Fruit fly (Drosophila melanogaster) whole organism, embryonic: ENCODE results near the gene IntS4.

Experiments used
- Aef1 ChIP-seq: fragments of 200-800 bp; sonication (Bioruptor generic); IDR thresholded peaks from 3 replicates; pipeline ENCODE4 v1.3.6; 2022; ENCODE audit warnings: missing biosample characterization, missing genetic modification characterization
- Asciz ChIP-seq: fragments of 200-800 bp; sonication (Bioruptor generic); optimal IDR thresholded peaks from 2 replicates; lab custom pipeline; 2017; ENCODE audit warnings: missing biosample characterization, mild to moderate bottlenecking, missing genetic modification characterization, missing genetic modification reagents
- CG10147 ChIP-seq: fragments of 200-800 bp; sonication (Bioruptor generic); optimal IDR thresholded peaks from 2 replicates; lab custom pipeline; 2019; ENCODE audit warnings: missing biosample characterization, mild to moderate bottlenecking, missing genetic modification characterization, moderate library complexity
- CG10267 ChIP-seq: fragments of 200-800 bp; sonication (Bioruptor generic); optimal IDR thresholded peaks from 2 replicates; lab custom pipeline; 2018; ENCODE audit warnings: missing biosample characterization, mild to moderate bottlenecking, missing genetic modification characterization, moderate library complexity
- CG12155 ChIP-seq: fragments of 200-800 bp; sonication (Bioruptor generic); optimal IDR thresholded peaks from 3 replicates; lab custom pipeline; 2016; ENCODE audit warnings: missing biosample characterization, missing genetic modification characterization
- CG12299 ChIP-seq: fragments of 200-800 bp; sonication (Bioruptor generic); optimal IDR thresholded peaks from 2 replicates; lab custom pipeline; 2018; ENCODE audit warnings: missing biosample characterization, mild to moderate bottlenecking, missing genetic modification characterization
- CG13123 ChIP-seq: fragments of 200-800 bp; sonication (Bioruptor generic); optimal IDR thresholded peaks from 2 replicates; lab custom pipeline; 2016; ENCODE audit warnings: missing biosample characterization, missing genetic modification characterization
- CG14860 ChIP-seq: fragments of 200-800 bp; sonication (Bioruptor generic); IDR thresholded peaks from 3 replicates; pipeline ENCODE4 v1.3.6; 2022; ENCODE audit warnings: missing biosample characterization, missing genetic modification characterization; ENCODE audit not compliant: partially characterized antibody
- CG1529 ChIP-seq: fragments of 200-800 bp; sonication (Bioruptor generic); optimal IDR thresholded peaks from 3 replicates; lab custom pipeline; 2018; ENCODE audit warnings: missing biosample characterization, missing genetic modification characterization
- CG15601 ChIP-seq: fragments of 200-800 bp; sonication (Bioruptor generic); optimal IDR thresholded peaks from 3 replicates; lab custom pipeline; 2019; ENCODE audit warnings: missing biosample characterization, mild to moderate bottlenecking, missing genetic modification characterization, moderate library complexity
- CG17186 ChIP-seq: fragments of 200-800 bp; sonication (Bioruptor generic); optimal IDR thresholded peaks from 3 replicates; lab custom pipeline; 2017; ENCODE audit warnings: missing biosample characterization, missing genetic modification reagents, missing genetic modification characterization
- CG30020 ChIP-seq: fragments of 200-800 bp; optimal IDR thresholded peaks from 2 replicates; lab custom pipeline; 2019; ENCODE audit warnings: missing biosample characterization, mild to moderate bottlenecking, missing genetic modification characterization, moderate library complexity
- CG31224 ChIP-seq: fragments of 200-800 bp; sonication (Bioruptor generic); IDR thresholded peaks from 2 replicates; pipeline ENCODE4 v1.3.6; 2022; ENCODE audit warnings: missing biosample characterization, missing genetic modification characterization
- CG6765 ChIP-seq: fragments of 200-800 bp; sonication (Bioruptor generic); optimal IDR thresholded peaks from 3 replicates; lab custom pipeline; 2017; ENCODE audit warnings: missing biosample characterization, mild to moderate bottlenecking, missing genetic modification characterization
- CG7357 ChIP-seq: fragments of 200-800 bp; sonication (Bioruptor generic); IDR thresholded peaks from 3 replicates; pipeline ENCODE4 v1.3.6; 2022; ENCODE audit warnings: missing biosample characterization, missing genetic modification characterization
- CG8281 ChIP-seq: fragments of 200-800 bp; sonication (Bioruptor generic); optimal IDR thresholded peaks from 2 replicates; lab custom pipeline; 2018; ENCODE audit warnings: missing biosample characterization, mild to moderate bottlenecking, missing genetic modification characterization, moderate library complexity
- CG8478 ChIP-seq: fragments of >200 bp; optimal IDR thresholded peaks from 2 replicates; lab custom pipeline; 2018
- CHES-1-like ChIP-seq: fragments of 200-800 bp; sonication (Bioruptor generic); optimal IDR thresholded peaks from 2 replicates; lab custom pipeline; 2016; ENCODE audit warnings: missing biosample characterization, missing genetic modification characterization
- D19A ChIP-seq: fragments of 200-800 bp; optimal IDR thresholded peaks from 3 replicates; lab custom pipeline; 2019; ENCODE audit warnings: missing biosample characterization, mild to moderate bottlenecking, missing genetic modification characterization, moderate library complexity
- Fer3 ChIP-seq: fragments of 200-800 bp; sonication (Bioruptor generic); optimal IDR thresholded peaks from 2 replicates; lab custom pipeline; 2018; ENCODE audit warnings: missing biosample characterization, mild to moderate bottlenecking, missing genetic modification characterization, moderate library complexity
- HmgZ ChIP-seq: fragments of 200-800 bp; sonication (Bioruptor generic); optimal IDR thresholded peaks from 2 replicates; lab custom pipeline; 2018; ENCODE audit warnings: missing biosample characterization, mild to moderate bottlenecking, missing genetic modification characterization
- Hr51 ChIP-seq, 2 experiments: fragments of 200-800 bp; sonication (Bioruptor generic); optimal IDR thresholded peaks; 2 replicates in 1 of 2; 3 replicates in 1 of 2; lab custom pipeline; 2016 to 2018; ENCODE audit warnings: missing biosample characterization in 2 of 2, missing genetic modification characterization in 2 of 2, mild to moderate bottlenecking in 1 of 2, moderate library complexity in 1 of 2
- Lpt ChIP-seq: fragments of >200 bp; optimal IDR thresholded peaks from 2 replicates; lab custom pipeline; 2018; ENCODE audit warnings: missing biosample characterization, missing genetic modification characterization
- Myb ChIP-seq: fragments of 200-800 bp; sonication (Bioruptor generic); optimal IDR thresholded peaks from 2 replicates; lab custom pipeline; 2016; ENCODE audit warnings: missing biosample characterization, missing genetic modification characterization
- Neu2 ChIP-seq: fragments of 200-800 bp; sonication (Bioruptor generic); optimal IDR thresholded peaks from 3 replicates; lab custom pipeline; 2016; ENCODE audit warnings: missing biosample characterization, missing genetic modification characterization, borderline replicate concordance
- Oaz ChIP-seq: fragments of 200-800 bp; sonication (Bioruptor generic); IDR thresholded peaks from 2 replicates; pipeline ENCODE4 v1.3.6; 2022; ENCODE audit warnings: missing biosample characterization, missing genetic modification characterization
- Scr ChIP-seq: fragments of 200-800 bp; sonication (Bioruptor generic); IDR thresholded peaks from 2 replicates; pipeline ENCODE4 v1.3.6; 2022; ENCODE audit warnings: missing biosample characterization, missing genetic modification characterization; ENCODE audit not compliant: partially characterized antibody
- Side ChIP-seq: fragments of 200-800 bp; sonication (Bioruptor generic); optimal IDR thresholded peaks from 2 replicates; lab custom pipeline; 2016; ENCODE audit warnings: missing biosample characterization, missing genetic modification characterization
- Sry-δ ChIP-seq: fragments of 200-800 bp; sonication (Bioruptor generic); optimal IDR thresholded peaks from 2 replicates; lab custom pipeline; 2016; ENCODE audit warnings: missing biosample characterization, missing genetic modification characterization
- Vsx1 ChIP-seq: fragments of 200-800 bp; sonication (Bioruptor generic); optimal IDR thresholded peaks from 2 replicates; lab custom pipeline; 2017; ENCODE audit warnings: missing biosample characterization, mild to moderate bottlenecking, missing genetic modification characterization, missing genetic modification reagents
- crp ChIP-seq, 2 experiments: fragments of 200-800 bp; sonication (Bioruptor generic); optimal IDR thresholded peaks; 2 replicates in 1 of 2; 3 replicates in 1 of 2; lab custom pipeline; 2017; ENCODE audit warnings: missing biosample characterization in 2 of 2, missing genetic modification characterization in 2 of 2, mild to moderate bottlenecking in 1 of 2, moderate library complexity in 1 of 2
- cwo ChIP-seq: fragments of 200-800 bp; sonication (Bioruptor generic); optimal IDR thresholded peaks from 3 replicates; lab custom pipeline; 2017; ENCODE audit warnings: missing biosample characterization, missing genetic modification characterization, mild to moderate bottlenecking, moderate library complexity, missing genetic modification reagents
- dan ChIP-seq: fragments of 200-800 bp; sonication (Bioruptor generic); IDR thresholded peaks from 2 replicates; pipeline ENCODE4 v1.3.6; 2022; ENCODE audit warnings: missing biosample characterization, missing genetic modification characterization
- dmrt11E ChIP-seq: fragments of 200-800 bp; sonication (Bioruptor generic); optimal IDR thresholded peaks from 3 replicates; lab custom pipeline; 2018; ENCODE audit warnings: missing biosample characterization, mild to moderate bottlenecking, missing genetic modification characterization, moderate library complexity
- ewg ChIP-seq: fragments of 200-800 bp; sonication (Bioruptor generic); optimal IDR thresholded peaks from 3 replicates; lab custom pipeline; 2017; ENCODE audit warnings: mild to moderate bottlenecking, missing biosample characterization, missing genetic modification reagents, missing genetic modification characterization
- grau ChIP-seq: fragments of 200-800 bp; optimal IDR thresholded peaks from 3 replicates; lab custom pipeline; 2019; ENCODE audit warnings: missing biosample characterization, mild to moderate bottlenecking, missing genetic modification characterization, moderate library complexity
- ham ChIP-seq: fragments of 200-800 bp; sonication (Bioruptor generic); IDR thresholded peaks from 2 replicates; pipeline ENCODE4 v1.3.6; 2022; ENCODE audit warnings: missing biosample characterization, missing genetic modification characterization
- hkb ChIP-seq, 2 experiments: fragments of 200-800 bp in 1 of 2; fragments of >200 bp in 1 of 2; sonication (Bioruptor generic) in 1 of 2; IDR thresholded peaks in 1 of 2; optimal IDR thresholded peaks in 1 of 2; 2 replicates each; pipeline versions ENCODE4 v1.3.6 to Lab custom; 2017 to 2022; ENCODE audit warnings: missing biosample characterization in 1 of 2, missing genetic modification characterization in 1 of 2
- lbe ChIP-seq: fragments of 200-800 bp; sonication (Bioruptor generic); optimal IDR thresholded peaks from 2 replicates; lab custom pipeline; 2016; ENCODE audit warnings: missing biosample characterization, mild to moderate bottlenecking, missing genetic modification characterization
- mld ChIP-seq: fragments of 200-800 bp; sonication (Bioruptor generic); IDR thresholded peaks from 3 replicates; pipeline ENCODE4 v1.3.6; 2022; ENCODE audit warnings: missing biosample characterization, missing genetic modification characterization; ENCODE audit not compliant: partially characterized antibody
- nerfin-1 ChIP-seq: fragments of 200-800 bp; sonication (Bioruptor generic); optimal IDR thresholded peaks from 3 replicates; lab custom pipeline; 2019; ENCODE audit warnings: missing biosample characterization, mild to moderate bottlenecking, missing genetic modification characterization, moderate library complexity
- oc ChIP-seq: fragments of 200-800 bp; sonication (Bioruptor generic); optimal IDR thresholded peaks from 2 replicates; lab custom pipeline; 2018; ENCODE audit warnings: missing biosample characterization, mild to moderate bottlenecking, missing genetic modification characterization, moderate library complexity
- p53 ChIP-seq: fragments of 200-800 bp; sonication (Bioruptor generic); optimal IDR thresholded peaks from 2 replicates; lab custom pipeline; 2016; ENCODE audit warnings: missing biosample characterization, missing genetic modification characterization
- phol ChIP-seq: fragments of 200-800 bp; sonication (Bioruptor generic); optimal IDR thresholded peaks from 3 replicates; lab custom pipeline; 2018; ENCODE audit warnings: missing biosample characterization, mild to moderate bottlenecking, missing genetic modification characterization, moderate library complexity
- pros ChIP-seq: fragments of 200-800 bp; sonication (Bioruptor generic); optimal IDR thresholded peaks from 3 replicates; lab custom pipeline; 2019; ENCODE audit warnings: missing biosample characterization, mild to moderate bottlenecking, missing genetic modification characterization, moderate library complexity
- sc ChIP-seq, 3 experiments: fragments of >200 bp in 2 of 3; fragments of 200-800 bp in 1 of 3; sonication (Bioruptor generic) in 1 of 3; optimal IDR thresholded peaks; 2 replicates in 2 of 3; 3 replicates in 1 of 3; lab custom pipeline; 2017; ENCODE audit warnings: mild to moderate bottlenecking in 1 of 3, missing biosample characterization in 1 of 3, missing genetic modification characterization in 1 of 3, missing genetic modification reagents in 1 of 3
- shn ChIP-seq: fragments of 200-800 bp; sonication (Bioruptor generic); optimal IDR thresholded peaks from 3 replicates; lab custom pipeline; 2016; ENCODE audit warnings: missing biosample characterization, missing genetic modification characterization
- sr ChIP-seq: fragments of 200-800 bp; sonication (Bioruptor generic); IDR thresholded peaks from 3 replicates; pipeline ENCODE4 v1.3.6; 2022; ENCODE audit warnings: missing biosample characterization, missing genetic modification characterization
- toy ChIP-seq: fragments of 200-800 bp; sonication (Bioruptor generic); IDR thresholded peaks from 2 replicates; pipeline ENCODE4 v1.3.6; 2022; ENCODE audit warnings: missing biosample characterization, missing genetic modification characterization

IntS4 gene

dm6 chrX:8588607-8589171, 30.1 kb upstream of the IntS4 start, which contains the start of gene CG12081 (continued):
- no peak for TF ChIP-seq cwo (GFP tag; lab: Kevin White, UChicago)
- TF ChIP-seq D19A (tag; lab: Kevin White, UChicago): no peak
- peak in 1 of 2 experiments; percentile 42 for TF ChIP-seq crp (GFP tag; optimal IDR thresholded peaks at IDR 0.05; lab: Kevin White, UChicago)
- TF ChIP-seq CG12299 (tag; lab: Kevin White, UChicago): no peak
- no peak for TF ChIP-seq Vsx1 (GFP tag; lab: Kevin White, UChicago)
- peak; percentile 8 for TF ChIP-seq phol (tag; lab: Kevin White, UChicago)
- TF ChIP-seq Aef1: no peak
- no peak for TF ChIP-seq Neu2
- no peak for TF ChIP-seq dan (GFP tag; lab: Robert Waterston, UW)
- TF ChIP-seq CG30020 (tag; lab: Kevin White, UChicago): peak; percentile 91
- no peak for TF ChIP-seq dmrt11E (tag; lab: Kevin White, UChicago)
- peak; percentile 86; the same call in 2 of the 3 replicates for TF ChIP-seq mld
- no peak for TF ChIP-seq Fer3
- peak; percentile 87 for TF ChIP-seq Scr (GFP tag; lab: Robert Waterston, UW)
- no peak for TF ChIP-seq Oaz (GFP tag; lab: Robert Waterston, UW)
- TF ChIP-seq CG8281 (tag; lab: Kevin White, UChicago): no peak
- TF ChIP-seq CG17186 (GFP tag; lab: Kevin White, UChicago): peak; percentile 65
- TF ChIP-seq grau (tag; lab: Kevin White, UChicago): peak; percentile 31
- TF ChIP-seq CG6765 (GFP tag; lab: Kevin White, UChicago): no peak
- peak; percentile 74 for TF ChIP-seq HmgZ (tag; lab: Kevin White, UChicago)
- no peak for TF ChIP-seq p53
- no peak for TF ChIP-seq sc (optimal IDR thresholded peaks at IDR 0.05; lab: Kevin White, UChicago)
- TF ChIP-seq sc (GFP tag; optimal IDR thresholded peaks at IDR 0.05; lab: Kevin White, UChicago): no peak
- TF ChIP-seq CG15601 (tag; lab: Kevin White, UChicago): no peak
- peak; percentile 82 for TF ChIP-seq Sry-δ (GFP tag; lab: Kevin White, UChicago)
- TF ChIP-seq CG8478: no peak
- TF ChIP-seq ewg (GFP tag; lab: Kevin White, UChicago): no peak
- TF ChIP-seq CG7357 (GFP tag; lab: Robert Waterston, UW): peak; percentile 94
- no peak for TF ChIP-seq Asciz (GFP tag; lab: Kevin White, UChicago)
- no peak for TF ChIP-seq nerfin-1 (tag; lab: Kevin White, UChicago)
- no peak for TF ChIP-seq oc (tag; lab: Kevin White, UChicago)
- peak; percentile 87 for TF ChIP-seq CG14860 (GFP tag; lab: Robert Waterston, UW)
- no peak for TF ChIP-seq hkb (optimal IDR thresholded peaks at IDR 0.05; lab: Kevin White, UChicago)
- TF ChIP-seq hkb (GFP tag; IDR thresholded peaks at IDR 0.05; lab: Robert Waterston, UW): no peak
- no peak for TF ChIP-seq Hr51 (GFP tag; optimal IDR thresholded peaks at IDR 0.05; lab: Kevin White, UChicago)
- TF ChIP-seq CG10147: no peak
- no peak for TF ChIP-seq ham
- no peak for TF ChIP-seq CG12155 (GFP tag; lab: Kevin White, UChicago)
- no peak for TF ChIP-seq Side
- peak; percentile 22 for TF ChIP-seq CG10267 (tag; lab: Kevin White, UChicago)
- TF ChIP-seq CG13123 (GFP tag; lab: Kevin White, UChicago): no peak
- TF ChIP-seq pros: no peak
- TF ChIP-seq shn: no peak
- no peak for TF ChIP-seq CHES-1-like (GFP tag; lab: Kevin White, UChicago)
- TF ChIP-seq lbe (GFP tag; lab: Kevin White, UChicago): no peak
- TF ChIP-seq Myb (GFP tag; lab: Kevin White, UChicago): peak; percentile 80
- TF ChIP-seq sr: no peak
- no peak for TF ChIP-seq CG31224 (GFP tag; lab: Robert Waterston, UW)
- TF ChIP-seq Lpt (GFP tag; lab: Kevin White, UChicago): no peak
- TF ChIP-seq CG1529 (GFP tag; lab: Kevin White, UChicago): no peak
- no peak for TF ChIP-seq toy (GFP tag; lab: Robert Waterston, UW)
